Fruit fly (Drosophila melanogaster) whole organism, embryonic: ENCODE measurements around the gene Clc.

Experiments used
- BEAF-32 ChIP-seq: fragments of 200-800 bp; sonication (Bioruptor generic); optimal IDR thresholded peaks from 3 replicates; lab custom pipeline; 2017; ENCODE audit warnings: missing biosample characterization, missing genetic modification characterization, mild to moderate bottlenecking, moderate library complexity, missing genetic modification reagents
- Bdp1 ChIP-seq: fragments of 200-800 bp; sonication (Bioruptor generic); optimal IDR thresholded peaks from 3 replicates; lab custom pipeline; 2016; ENCODE audit warnings: missing biosample characterization, missing genetic modification characterization
- Bgb ChIP-seq: fragments of 200-800 bp; sonication (Bioruptor generic); IDR thresholded peaks from 2 replicates; pipeline ENCODE4 v1.3.6; 2022; ENCODE audit warnings: missing biosample characterization, missing genetic modification characterization; ENCODE audit not compliant: partially characterized antibody
- Bteb2 ChIP-seq: fragments of 200-800 bp; sonication (Bioruptor generic); optimal IDR thresholded peaks from 2 replicates; lab custom pipeline; 2016; ENCODE audit warnings: missing biosample characterization, missing genetic modification characterization
- CG10147 ChIP-seq: fragments of 200-800 bp; sonication (Bioruptor generic); optimal IDR thresholded peaks from 2 replicates; lab custom pipeline; 2019; ENCODE audit warnings: missing biosample characterization, mild to moderate bottlenecking, missing genetic modification characterization, moderate library complexity
- CG10274 ChIP-seq: fragments of 200-800 bp; sonication (Bioruptor generic); optimal IDR thresholded peaks from 3 replicates; lab custom pipeline; 2017; ENCODE audit warnings: missing biosample characterization, mild to moderate bottlenecking, missing genetic modification characterization
- CG10321 ChIP-seq: fragments of 200-800 bp; sonication (Bioruptor generic); IDR thresholded peaks from 2 replicates; pipeline ENCODE4 v1.3.6; 2022; ENCODE audit warnings: missing biosample characterization, missing genetic modification characterization
- CG10431 ChIP-seq: fragments of 200-800 bp; sonication (Bioruptor generic); optimal IDR thresholded peaks from 3 replicates; lab custom pipeline; 2018; ENCODE audit warnings: missing biosample characterization, mild to moderate bottlenecking, missing genetic modification characterization
- CG12071 ChIP-seq: fragments of 200-800 bp; sonication (Bioruptor generic); optimal IDR thresholded peaks from 3 replicates; lab custom pipeline; 2018; ENCODE audit warnings: missing biosample characterization, mild to moderate bottlenecking, missing genetic modification characterization
- CG12942 ChIP-seq: fragments of 200-800 bp; sonication (Bioruptor generic); optimal IDR thresholded peaks from 3 replicates; lab custom pipeline; 2016; ENCODE audit warnings: missing biosample characterization, missing genetic modification characterization
- CG13287 ChIP-seq: fragments of 200-800 bp; sonication (Bioruptor generic); IDR thresholded peaks from 2 replicates; pipeline ENCODE4 v1.3.6; 2022; ENCODE audit warnings: missing biosample characterization, missing genetic modification characterization; ENCODE audit not compliant: partially characterized antibody
- CG14050 ChIP-seq: fragments of 200-800 bp; sonication (Bioruptor generic); IDR thresholded peaks from 3 replicates; pipeline ENCODE4 v1.3.6; 2022; ENCODE audit warnings: missing biosample characterization, missing genetic modification characterization
- CG15073 ChIP-seq: fragments of 200-800 bp; sonication (Bioruptor generic); optimal IDR thresholded peaks from 2 replicates; lab custom pipeline; 2016; ENCODE audit warnings: missing biosample characterization, missing genetic modification characterization
- CG17912 ChIP-seq: fragments of 200-800 bp; sonication (Bioruptor generic); optimal IDR thresholded peaks from 2 replicates; lab custom pipeline; 2018; ENCODE audit warnings: missing biosample characterization, mild to moderate bottlenecking, missing genetic modification characterization
- CG34422 ChIP-seq: fragments of 200-800 bp; sonication (Bioruptor generic); IDR thresholded peaks from 3 replicates; pipeline ENCODE4 v1.3.6; 2022; ENCODE audit warnings: missing biosample characterization, missing genetic modification characterization
- CG4328 ChIP-seq: fragments of 200-800 bp; sonication (Bioruptor generic); optimal IDR thresholded peaks from 3 replicates; lab custom pipeline; 2017; ENCODE audit warnings: missing biosample characterization, missing genetic modification reagents, missing genetic modification characterization
- CG7271 ChIP-seq: fragments of 200-800 bp; sonication (Bioruptor generic); optimal IDR thresholded peaks from 2 replicates; lab custom pipeline; 2018; ENCODE audit warnings: missing biosample characterization, mild to moderate bottlenecking, missing genetic modification characterization, moderate library complexity
- CG7372 ChIP-seq: fragments of 200-800 bp; sonication (Bioruptor generic); IDR thresholded peaks from 2 replicates; pipeline ENCODE4 v1.3.6; 2022; ENCODE audit warnings: missing biosample characterization, missing genetic modification characterization
- CG9215 ChIP-seq: fragments of 200-800 bp; sonication (Bioruptor generic); IDR thresholded peaks from 2 replicates; pipeline ENCODE4 v1.3.6; 2022; ENCODE audit warnings: missing biosample characterization, missing genetic modification characterization
- D ChIP-seq, 2 experiments: fragments of 200-800 bp in 1 of 2; fragments of >200 bp in 1 of 2; sonication (Bioruptor generic) in 1 of 2; optimal IDR thresholded peaks; 2 replicates in 1 of 2; 3 replicates in 1 of 2; lab custom pipeline; 2017; ENCODE audit warnings: mild to moderate bottlenecking in 1 of 2, missing biosample characterization in 1 of 2, missing genetic modification characterization in 1 of 2, missing genetic modification reagents in 1 of 2
- Dip2 ChIP-seq: fragments of 200-800 bp; sonication (Bioruptor generic); IDR thresholded peaks from 2 replicates; pipeline ENCODE4 v1.3.6; 2022; ENCODE audit warnings: missing biosample characterization, missing genetic modification characterization
- Dll ChIP-seq: fragments of 200-800 bp; sonication (Bioruptor generic); IDR thresholded peaks from 4 replicates; pipeline ENCODE4 v1.3.6; 2022; ENCODE audit warnings: missing biosample characterization, missing genetic modification characterization; ENCODE audit not compliant: partially characterized antibody
- Doc3 ChIP-seq: fragments of 200-800 bp; sonication (Bioruptor generic); IDR thresholded peaks from 3 replicates; pipeline ENCODE4 v1.3.6; 2022; ENCODE audit warnings: missing biosample characterization, missing genetic modification characterization; ENCODE audit not compliant: partially characterized antibody
- Dp ChIP-seq: fragments of 200-800 bp; sonication (Bioruptor generic); optimal IDR thresholded peaks from 2 replicates; lab custom pipeline; 2018; ENCODE audit warnings: missing biosample characterization, mild to moderate bottlenecking, missing genetic modification characterization, moderate library complexity
- Eip74EF ChIP-seq, 2 experiments: fragments of 200-800 bp in 1 of 2; fragments of >200 bp in 1 of 2; sonication (Bioruptor generic) in 1 of 2; optimal IDR thresholded peaks; 2 replicates each; lab custom pipeline; 2017 to 2019; ENCODE audit warnings: missing biosample characterization in 2 of 2, missing genetic modification characterization in 2 of 2, mild to moderate bottlenecking in 1 of 2, moderate library complexity in 1 of 2
- Gsc ChIP-seq: fragments of 200-800 bp; sonication (Bioruptor generic); IDR thresholded peaks from 2 replicates; pipeline ENCODE4 v1.3.6; 2022; ENCODE audit warnings: missing biosample characterization, missing genetic modification characterization
- HHEX ChIP-seq: fragments of 200-800 bp; sonication (Bioruptor generic); optimal IDR thresholded peaks from 3 replicates; lab custom pipeline; 2017; ENCODE audit warnings: missing biosample characterization, mild to moderate bottlenecking, missing genetic modification characterization, missing genetic modification reagents
- Side ChIP-seq: fragments of 200-800 bp; sonication (Bioruptor generic); optimal IDR thresholded peaks from 2 replicates; lab custom pipeline; 2016; ENCODE audit warnings: missing biosample characterization, missing genetic modification characterization
- bcd ChIP-seq: fragments of 200-800 bp; sonication (Bioruptor generic); optimal IDR thresholded peaks from 2 replicates; lab custom pipeline; 2017; ENCODE audit warnings: missing biosample characterization, mild to moderate bottlenecking, missing genetic modification characterization
- caup ChIP-seq: fragments of 200-800 bp; sonication (Bioruptor generic); optimal IDR thresholded peaks from 3 replicates; lab custom pipeline; 2017; ENCODE audit warnings: missing biosample characterization, mild to moderate bottlenecking, missing genetic modification characterization, moderate library complexity; ENCODE audit not compliant: severe bottlenecking
- chm ChIP-seq: fragments of 200-800 bp; sonication (Bioruptor generic); IDR thresholded peaks from 2 replicates; pipeline ENCODE4 v1.3.6; 2022; ENCODE audit warnings: missing biosample characterization, missing genetic modification characterization
- ci ChIP-seq: fragments of 200-800 bp; sonication (Bioruptor generic); IDR thresholded peaks from 3 replicates; pipeline ENCODE4 v1.3.6; 2022; ENCODE audit warnings: missing biosample characterization, missing genetic modification characterization
- corto ChIP-seq: fragments of 200-800 bp; sonication (Bioruptor generic); optimal IDR thresholded peaks from 2 replicates; lab custom pipeline; 2016; ENCODE audit warnings: missing biosample characterization, mild to moderate bottlenecking, missing genetic modification characterization, moderate library complexity
- ems ChIP-seq: fragments of 200-800 bp; sonication (Bioruptor generic); optimal IDR thresholded peaks from 3 replicates; lab custom pipeline; 2016; ENCODE audit warnings: missing biosample characterization, missing genetic modification characterization
- esg ChIP-seq: fragments of 200-800 bp; sonication (Bioruptor generic); conservative IDR thresholded peaks from 2 replicates; pipeline ENCODE4 v1.3.6; 2022; ENCODE audit warnings: missing biosample characterization, missing genetic modification characterization
- eve ChIP-seq, 2 experiments: fragments of >200 bp; optimal IDR thresholded peaks; 2 replicates each; lab custom pipeline; 2017; ENCODE audit warnings: missing biosample characterization in 2 of 2, missing genetic modification characterization in 2 of 2
- fu2 ChIP-seq: fragments of 200-800 bp; sonication (Bioruptor generic); optimal IDR thresholded peaks from 2 replicates; lab custom pipeline; 2016; ENCODE audit warnings: missing biosample characterization, missing genetic modification characterization
- hb ChIP-seq: fragments of 200-800 bp; sonication (Bioruptor generic); IDR thresholded peaks from 3 replicates; pipeline ENCODE4 v1.3.6; 2022; ENCODE audit warnings: missing biosample characterization, missing genetic modification characterization; ENCODE audit not compliant: partially characterized antibody
- knrl ChIP-seq: fragments of 200-800 bp; sonication (Bioruptor generic); IDR thresholded peaks from 3 replicates; pipeline ENCODE4 v1.3.6; 2022; ENCODE audit warnings: missing biosample characterization, missing genetic modification characterization; ENCODE audit not compliant: partially characterized antibody
- lilli ChIP-seq: fragments of 200-800 bp; sonication (Bioruptor generic); optimal IDR thresholded peaks from 3 replicates; lab custom pipeline; 2016; ENCODE audit warnings: missing biosample characterization, missing genetic modification characterization
- luna ChIP-seq: fragments of 200-800 bp; sonication (Bioruptor generic); optimal IDR thresholded peaks from 2 replicates; lab custom pipeline; 2016; ENCODE audit warnings: missing biosample characterization, missing genetic modification characterization
- pb ChIP-seq: fragments of 200-800 bp; sonication (Bioruptor generic); optimal IDR thresholded peaks from 3 replicates; lab custom pipeline; 2016; ENCODE audit warnings: missing biosample characterization, missing genetic modification characterization
- pros ChIP-seq: fragments of 200-800 bp; sonication (Bioruptor generic); optimal IDR thresholded peaks from 3 replicates; lab custom pipeline; 2019; ENCODE audit warnings: missing biosample characterization, mild to moderate bottlenecking, missing genetic modification characterization, moderate library complexity
- ranshi ChIP-seq: fragments of 200-800 bp; sonication (Bioruptor generic); IDR thresholded peaks from 2 replicates; pipeline ENCODE4 v1.3.6; 2022; ENCODE audit warnings: missing biosample characterization, missing genetic modification characterization
- shn ChIP-seq: fragments of 200-800 bp; sonication (Bioruptor generic); optimal IDR thresholded peaks from 3 replicates; lab custom pipeline; 2016; ENCODE audit warnings: missing biosample characterization, missing genetic modification characterization
- sna ChIP-seq: fragments of 200-800 bp; sonication (Bioruptor generic); IDR thresholded peaks from 2 replicates; pipeline ENCODE4 v1.3.6; 2022; ENCODE audit warnings: missing biosample characterization, missing genetic modification characterization; ENCODE audit not compliant: partially characterized antibody
- tgo ChIP-seq: fragments of 200-800 bp; sonication (Bioruptor generic); IDR thresholded peaks from 3 replicates; pipeline ENCODE4 v1.3.6; 2022; ENCODE audit warnings: missing biosample characterization, missing genetic modification characterization
- twi ChIP-seq: fragments of 200-800 bp; optimal IDR thresholded peaks from 2 replicates; lab custom pipeline; 2019; ENCODE audit warnings: missing biosample characterization, mild to moderate bottlenecking, missing genetic modification characterization, moderate library complexity
- z ChIP-seq: fragments of 200-800 bp; sonication (Bioruptor generic); IDR thresholded peaks from 3 replicates; pipeline ENCODE4 v1.3.6; 2022; ENCODE audit warnings: missing biosample characterization, missing genetic modification characterization
- zen ChIP-seq: fragments of 200-800 bp; sonication (Bioruptor generic); optimal IDR thresholded peaks from 3 replicates; lab custom pipeline; 2018; ENCODE audit warnings: missing biosample characterization, mild to moderate bottlenecking, missing genetic modification characterization, moderate library complexity

Clc gene

DNA sequence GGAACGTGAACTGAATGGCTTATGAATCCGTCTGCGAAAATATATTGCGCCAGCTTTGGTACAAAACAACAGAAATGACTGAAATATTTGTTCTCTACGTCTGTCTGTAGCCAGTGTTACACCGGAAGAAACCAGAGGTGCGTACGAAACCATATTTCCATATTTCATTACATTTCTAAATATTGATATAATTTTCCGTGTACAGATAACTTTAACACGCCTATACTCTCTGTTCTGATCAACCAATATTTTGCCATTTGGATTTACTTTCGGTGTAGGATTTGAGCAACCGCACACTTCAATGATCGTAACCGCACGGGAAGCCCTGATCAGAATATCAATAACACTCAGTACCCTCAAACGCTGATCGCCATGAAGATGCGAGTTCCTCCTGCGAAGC is 46.1 kb upstream of the Clc start (continued):
- TF ChIP-seq CG10431 (no peak), CG9215 (GFP tag; lab: Robert Waterston, UW) (peak; percentile 51), CG4328 (GFP tag; lab: Kevin White, UChicago) (no peak), CG17912 (no peak), eve (GFP tag; optimal IDR thresholded peaks at IDR 0.05; lab: Kevin White, UChicago) (no peak), D (optimal IDR thresholded peaks at IDR 0.05; lab: Kevin White, UChicago) (no peak), D (GFP tag; optimal IDR thresholded peaks at IDR 0.05; lab: Kevin White, UChicago) (no peak), CG10147 (GFP tag; lab: Kevin White, UChicago) (no peak), pb (GFP tag; lab: Kevin White, UChicago) (no peak), ems (GFP tag; lab: Kevin White, UChicago) (no peak), z (no peak), twi (no peak), Bgb (GFP tag; lab: Robert Waterston, UW) (no peak), CG12071 (GFP tag; lab: Kevin White, UChicago) (peak; percentile 14), CG34422 (GFP tag; lab: Robert Waterston, UW) (peak; percentile 48; the same call in 1 of the 3 replicates), Gsc (GFP tag; lab: Robert Waterston, UW) (no peak), CG15073 (GFP tag; lab: Kevin White, UChicago) (no peak), tgo (peak; percentile 59; the same call in 2 of the 3 replicates), CG12942 (GFP tag; lab: Kevin White, UChicago) (peak; percentile 4), Eip74EF (GFP tag; optimal IDR thresholded peaks at IDR 0.05; lab: Kevin White, UChicago) (no peak), HHEX (peak; percentile 36), bcd (GFP tag; lab: Kevin White, UChicago) (peak; percentile 33), Bteb2 (GFP tag; lab: Kevin White, UChicago) (no peak), CG14050 (GFP tag; lab: Robert Waterston, UW) (peak; percentile 29; the same call in 1 of the 3 replicates), Doc3 (GFP tag; lab: Robert Waterston, UW) (no peak), luna (no peak), shn (GFP tag; lab: Kevin White, UChicago) (no peak), CG13287 (no peak), knrl (no peak), caup (GFP tag; lab: Kevin White, UChicago) (peak; percentile 16), Side (GFP tag; lab: Kevin White, UChicago) (no peak), CG7271 (tag; lab: Kevin White, UChicago) (no peak), lilli (GFP tag; lab: Kevin White, UChicago) (peak; percentile 48), ranshi (peak; percentile 54; the same call in 1 of the 2 replicates), Dip2 (no peak), chm (GFP tag; lab: Robert Waterston, UW) (no peak), pros (GFP tag; lab: Kevin White, UChicago) (no peak), esg (GFP tag; lab: Robert Waterston, UW) (peak; percentile 57; the same call in 1 of the 2 replicates), Dll (no peak), CG7372 (peak; percentile 24; the same call in 1 of the 2 replicates), Bdp1 (GFP tag; lab: Kevin White, UChicago) (no peak), CG10274 (no peak), Dp (GFP tag; lab: Kevin White, UChicago) (no peak), ci (GFP tag; lab: Robert Waterston, UW) (0 out of 3 replicates have a peak, but pooled peaks have one; percentile 29), zen (no peak), fu2 (GFP tag; lab: Kevin White, UChicago) (no peak), hb (no peak), sna (no peak), corto (GFP tag; lab: Kevin White, UChicago) (no peak), BEAF-32 (GFP tag; lab: Kevin White, UChicago) (no peak), CG10321 (no peak)
